Worm (Caenorhabditis elegans): ENCODE measurements around the gene C11E4.6.

The C11E4.6 gene

DNA sequence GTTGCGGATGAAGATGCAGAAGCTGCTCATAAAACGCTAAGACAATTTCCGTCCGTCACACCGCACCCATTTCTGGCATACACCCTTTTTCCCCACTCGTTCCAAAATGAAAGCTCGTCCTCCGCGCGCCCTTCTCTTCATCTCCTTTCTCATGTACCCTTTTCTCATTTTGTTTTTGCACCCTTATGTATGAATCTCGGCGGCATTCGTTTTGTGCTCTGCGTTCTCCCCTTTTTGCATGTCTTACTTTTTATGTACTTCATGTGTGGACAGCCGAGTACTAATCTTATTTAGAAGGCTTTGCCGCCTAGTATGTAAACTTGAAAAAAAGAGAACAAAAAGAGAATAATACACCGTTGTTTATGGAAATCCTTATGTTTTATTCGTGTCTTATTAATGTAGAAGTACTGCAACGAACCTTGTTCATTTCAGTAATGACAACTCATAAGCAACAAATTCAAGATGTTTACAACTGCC is 37.8 kb downstream of the C11E4.6 start, which contains the start of gene F34H10.4:
TSS of gene F34H10.4 (plus strand) at position 427 of the 477 bp plus-strand sequence.
- TF ChIP-seq F13H6.1 (tag; optimal IDR thresholded peaks at IDR 0.05) (no peak), unc-42 (tag; optimal IDR thresholded peaks at IDR 0.05) (peak; percentile 62), ceh-34 (tag; optimal IDR thresholded peaks at IDR 0.05) (no peak)

DNA sequence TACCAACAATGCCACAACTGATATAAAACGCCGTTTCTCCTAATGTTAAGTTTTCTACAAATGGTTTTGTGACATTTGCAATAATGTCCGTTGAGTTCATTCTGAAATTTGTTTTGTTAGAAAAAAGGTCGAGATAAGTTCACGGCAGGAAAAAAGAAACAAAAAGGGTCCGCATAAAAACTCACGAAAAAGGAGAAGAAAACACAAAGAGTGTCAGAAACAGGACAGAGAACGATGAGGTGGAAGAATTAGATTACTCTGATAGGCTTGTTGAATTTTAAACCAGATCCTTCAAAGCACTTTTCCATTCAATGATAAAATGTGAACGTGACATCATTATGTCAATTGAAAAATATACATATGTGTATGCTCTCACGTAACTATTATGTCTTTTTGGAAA is 42.7 kb downstream of the C11E4.6 start, which contains the start of gene aex-2:
TSS of gene aex-2 (minus strand) at position 101 of the 400 bp plus-strand sequence.
- TF ChIP-seq T23F11.4 (GFP tag; optimal IDR thresholded peaks at IDR 0.05) (no peak), ttx-3 (tag; optimal IDR thresholded peaks at IDR 0.05) (no peak), tbx-2 (tag; optimal IDR thresholded peaks at IDR 0.05) (no peak), fax-1 (tag; optimal IDR thresholded peaks at IDR 0.05) (no peak), ceh-30 (tag; optimal IDR thresholded peaks at IDR 0.05) (no peak), fkh-6 (tag; optimal IDR thresholded peaks at IDR 0.05) (no peak), ceh-19 (GFP tag; optimal IDR thresholded peaks at IDR 0.05) (no peak), odd-2 (tag; optimal IDR thresholded peaks at IDR 0.05) (no peak), ets-4 (tag; optimal IDR thresholded peaks at IDR 0.05) (no peak), ceh-9 (tag; optimal IDR thresholded peaks at IDR 0.05) (no peak), ceh-31 (tag; optimal IDR thresholded peaks at IDR 0.05) (no peak), ceh-2 (tag; optimal IDR thresholded peaks at IDR 0.05) (no peak), elt-2 (tag; optimal IDR thresholded peaks at IDR 0.05) (no peak), pag-3 (tag; optimal IDR thresholded peaks at IDR 0.05; ENCODE audit: borderline replicate concordance) (no peak), ref-2 (tag; optimal IDR thresholded peaks at IDR 0.05) (no peak), eyg-1 (tag; optimal IDR thresholded peaks at IDR 0.05) (no peak), dve-1 (tag; optimal IDR thresholded peaks at IDR 0.05) (no peak), ztf-16 (tag; optimal IDR thresholded peaks at IDR 0.05) (no peak), ceh-34 (tag; optimal IDR thresholded peaks at IDR 0.05) (no peak)

DNA sequence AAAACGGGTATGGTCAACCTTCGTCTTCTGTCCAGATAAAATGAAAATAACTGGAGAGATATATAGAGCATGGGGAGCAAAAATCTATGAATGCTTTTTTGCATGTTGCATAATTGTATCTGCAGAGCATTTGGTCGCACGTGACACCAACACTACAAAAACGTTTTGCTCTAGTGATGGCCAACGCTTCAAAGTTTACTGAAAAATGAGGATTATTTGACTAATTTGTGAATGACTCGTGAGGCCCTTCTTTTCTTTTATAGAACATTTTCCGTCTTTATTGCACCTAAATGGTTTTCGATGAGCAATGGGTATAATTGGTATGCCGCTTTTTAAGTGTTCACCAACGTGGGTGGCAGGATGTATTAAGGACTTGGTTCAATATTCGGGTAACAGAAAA is 43.1 kb downstream of the C11E4.6 start:
- TF ChIP-seq C38D4.7 (GFP tag; optimal IDR thresholded peaks at IDR 0.05) (no peak), pros-1 (tag; optimal IDR thresholded peaks at IDR 0.05) (no peak), ceh-6 (GFP tag; optimal IDR thresholded peaks at IDR 0.05) (no peak)

DNA sequence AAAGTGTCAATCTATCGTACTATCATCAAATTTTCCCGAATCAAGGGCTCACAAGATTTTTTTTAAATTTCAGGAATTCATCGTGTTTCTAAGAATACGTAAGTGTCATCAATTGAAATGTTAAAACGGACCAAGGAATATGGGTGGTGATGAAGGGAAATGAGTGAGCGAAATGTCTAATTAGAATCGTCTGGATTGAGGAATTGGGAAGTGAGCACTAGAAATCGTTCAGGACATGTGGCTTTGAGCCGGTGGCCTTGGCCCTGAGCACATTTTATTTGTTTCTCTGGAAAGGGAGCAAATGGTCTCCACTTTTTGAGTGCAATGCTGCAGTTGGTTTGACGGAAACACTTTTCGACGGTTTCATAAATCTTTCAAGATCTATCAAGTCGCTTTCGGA is 43.9 kb downstream of the C11E4.6 start:
- TF ChIP-seq nhr-232 (tag; optimal IDR thresholded peaks at IDR 0.05) (no peak), hlh-8 (tag; optimal IDR thresholded peaks at IDR 0.05) (peak; percentile 11)

DNA sequence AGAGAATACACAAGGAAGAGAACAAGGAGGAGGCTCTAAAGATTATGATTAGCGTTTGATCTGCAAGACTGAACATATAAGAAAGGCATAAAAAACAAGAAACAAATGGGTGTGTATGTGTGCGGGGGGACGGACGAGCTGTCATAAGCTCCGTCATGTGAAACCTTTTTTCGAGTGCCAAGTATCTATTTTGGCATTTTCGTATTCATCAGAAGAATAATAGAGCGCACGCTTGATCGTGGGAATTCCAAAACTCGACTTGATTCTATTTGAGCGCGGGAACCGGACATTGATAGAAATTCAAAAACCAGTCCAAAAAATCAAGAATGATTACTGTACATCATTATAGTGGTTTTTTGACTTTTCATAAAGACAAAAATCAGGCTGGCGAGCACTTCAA is 46.4 kb downstream of the C11E4.6 start:
- TF ChIP-seq ceh-19 (GFP tag; optimal IDR thresholded peaks at IDR 0.05) = no peak
- TF ChIP-seq zip-5 (tag; optimal IDR thresholded peaks at IDR 0.05) = no peak
- TF ChIP-seq rnt-1 (tag; optimal IDR thresholded peaks at IDR 0.05) = no peak
- no peak for TF ChIP-seq ceh-6 (GFP tag; optimal IDR thresholded peaks at IDR 0.05)
- TF ChIP-seq F13H6.1 (tag; optimal IDR thresholded peaks at IDR 0.05) = no peak
- TF ChIP-seq hlh-8 (tag; optimal IDR thresholded peaks at IDR 0.05) = no peak
- TF ChIP-seq ceh-18 (tag; optimal IDR thresholded peaks at IDR 0.05) = no peak
- no peak for TF ChIP-seq pha-2 (tag; optimal IDR thresholded peaks at IDR 0.05)
- TF ChIP-seq elt-4 (tag; optimal IDR thresholded peaks at IDR 0.05) = no peak
- no peak for TF ChIP-seq ceh-24 (tag; optimal IDR thresholded peaks at IDR 0.05)
- no peak for TF ChIP-seq hlh-6 (tag; optimal IDR thresholded peaks at IDR 0.05)
- TF ChIP-seq fkh-6 (tag; optimal IDR thresholded peaks at IDR 0.05) = no peak
- TF ChIP-seq hlh-15 (tag; optimal IDR thresholded peaks at IDR 0.05) = no peak

DNA sequence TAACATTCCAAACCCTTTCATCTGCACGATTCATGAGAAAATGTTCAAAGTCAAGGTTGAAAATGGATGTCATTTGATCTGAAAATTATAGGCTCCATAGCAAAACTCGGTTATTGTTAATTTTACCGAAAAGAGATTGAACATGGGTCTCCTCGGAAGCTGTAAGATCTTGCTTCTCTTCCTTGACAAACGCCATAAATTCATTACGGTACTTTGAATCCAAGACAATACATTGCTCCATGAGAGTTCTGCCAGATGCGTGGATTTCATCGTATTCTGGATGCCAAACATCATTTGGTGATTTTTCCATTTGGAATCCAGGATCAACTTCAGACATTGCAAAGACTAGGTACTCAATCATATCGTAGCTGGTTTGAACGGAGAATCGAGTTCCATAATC is 55.6 kb downstream of the C11E4.6 start:
- TF ChIP-seq ceh-18 (tag; optimal IDR thresholded peaks at IDR 0.05) = no peak
- no peak for TF ChIP-seq ceh-19 (GFP tag; optimal IDR thresholded peaks at IDR 0.05)
- no peak for TF ChIP-seq hlh-6 (tag; optimal IDR thresholded peaks at IDR 0.05)
- TF ChIP-seq mec-3 (tag; optimal IDR thresholded peaks at IDR 0.05; ENCODE audit: borderline replicate concordance) = no peak

All from whole organism, late embryonic.